Fruit fly (Drosophila melanogaster) S2 (cell line): ENCODE measurements around the gene hob.

Source experiments
- CG8478 ChIP-seq: fragments of >200 bp; optimal IDR thresholded peaks from 2 replicates; lab custom pipeline; 2018
- CTCF ChIP-seq, 2 experiments: fragments of >200 bp; optimal IDR thresholded peaks; 2 replicates each; lab custom pipeline; 2018

The hob gene

DNA sequence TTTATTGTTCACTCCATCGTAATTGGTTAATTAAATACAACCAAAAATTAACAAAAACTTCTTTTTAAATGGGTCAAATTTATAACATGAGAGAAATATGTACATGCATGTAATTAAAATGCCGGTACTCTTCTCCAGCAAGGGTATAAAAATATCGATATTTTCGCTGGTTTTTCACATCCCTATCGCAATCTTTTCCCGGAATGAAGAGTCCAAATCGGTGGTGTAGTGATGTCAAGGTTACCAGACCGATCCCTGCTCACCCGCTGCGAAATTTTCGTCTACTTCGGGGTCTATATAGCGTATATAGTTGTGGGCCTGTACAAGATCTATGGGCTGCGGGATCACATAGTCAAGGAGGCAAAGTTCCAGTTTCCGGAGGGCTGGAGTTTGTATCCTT lies 56.8 kb downstream of the hob start, which contains the start of gene rasp:
Gene rasp (plus strand): TSS at position 213 of the 400 bp plus-strand sequence.
- TF ChIP-seq CTCF (optimal IDR thresholded peaks at IDR 0.05; lab: Kevin White, UChicago): no peak
- TF ChIP-seq CG8478 (lab: Kevin White, UChicago): no peak
